Worm (Caenorhabditis elegans) whole organism, L4/young adult: Measurements from ENCODE around the gene unc-31.

Source experiments
- W03F9.2 ChIP-seq: fragments of 150-350 bp; optimal IDR thresholded peaks from 2 replicates; lab custom pipeline; 2014; ENCODE audit warnings: missing biosample characterization, missing genetic modification characterization
- him-1 ChIP-seq: sonication (generic microtip); optimal IDR thresholded peaks from 2 replicates; lab custom pipeline; 2016; ENCODE audit warnings: missing genotype, missing genetic modification reagents, missing genetic modification characterization, missing compliant biosample characterization

DNA sequence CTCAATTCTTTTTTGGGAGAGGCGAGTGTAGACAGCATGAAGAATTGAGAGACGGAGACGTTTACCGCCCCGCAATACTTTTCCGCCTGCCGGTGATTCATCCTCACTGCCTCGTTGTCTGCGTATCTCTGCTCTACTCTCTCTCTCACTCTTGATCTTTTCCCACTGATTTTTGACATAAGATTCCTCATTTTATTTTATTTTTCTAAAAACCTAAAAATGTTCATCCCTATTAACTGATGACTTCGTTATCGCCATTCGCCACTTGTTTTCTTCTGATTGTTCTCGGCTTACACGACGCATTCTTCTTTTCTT is 60.7 kb downstream of the unc-31 start:
- TF ChIP-seq him-1 (tag; lab: Kevin White, UChicago): no peak
- no peak for TF ChIP-seq W03F9.2 (tag; lab: Kevin White, UChicago)
